Worm (Caenorhabditis elegans): Measurements from ENCODE around the gene T23B5.4.

T23B5.4 gene

ce11 chrIV:12724641-12725040 is 49.8 kb downstream of the T23B5.4 start, which contains the start of the genes T23F6.3 and rbd-1:
Gene T23F6.3 (minus strand): TSS chrIV:12724760.
Gene rbd-1 (plus strand): TSS chrIV:12724986.
- TF ChIP-seq nhr-76 (tag; optimal IDR thresholded peaks at IDR 0.05) (no peak), gei-8 (GFP tag; optimal IDR thresholded peaks at IDR 0.05) (no peak), unc-39 (tag; optimal IDR thresholded peaks at IDR 0.05) (no peak), saeg-2 (GFP tag; IDR thresholded peaks at IDR 0.05) (no peak), daf-19 (GFP tag; conservative IDR thresholded peaks at IDR 0.05) (no peak), zip-2 (tag; optimal IDR thresholded peaks at IDR 0.05) (no peak), hlh-30 (tag; optimal IDR thresholded peaks at IDR 0.05; ENCODE audit: insufficient read depth) (peak; percentile 78), vab-7 (GFP tag; IDR thresholded peaks at IDR 0.05) (peak; percentile 66), hif-1 (tag; optimal IDR thresholded peaks at IDR 0.05) (peak in 1 of 2 experiments; percentile 79), dmd-8 (GFP tag; IDR thresholded peaks at IDR 0.05) (no peak), mep-1 (tag; optimal IDR thresholded peaks at IDR 0.05) (peak; percentile 80), dmd-6 (GFP tag; IDR thresholded peaks at IDR 0.05) (peak; percentile 52; the same call in 1 of the 2 replicates), Y5F2A.4 (GFP tag; optimal IDR thresholded peaks at IDR 0.05) (no peak), T26A8.4 (GFP tag; IDR thresholded peaks at IDR 0.05) (peak; percentile 75), set-16 (GFP tag; IDR thresholded peaks at IDR 0.05) (no peak), mes-2 (tag; optimal IDR thresholded peaks at IDR 0.05; ENCODE audit: poor library complexity, severe bottlenecking) (peak; percentile 97), F10B5.3 (tag; optimal IDR thresholded peaks at IDR 0.05) (no peak), fkh-10 (GFP tag; optimal IDR thresholded peaks at IDR 0.05) (peak; percentile 52), lir-3 (tag; optimal IDR thresholded peaks at IDR 0.05) (no peak), ceh-32 (tag; optimal IDR thresholded peaks at IDR 0.05; ENCODE audit: poor library complexity) (no peak), Y75B8A.6 (GFP tag; IDR thresholded peaks at IDR 0.05) (no peak), F37D6.2 (tag; optimal IDR thresholded peaks at IDR 0.05) (no peak), lin-1 (GFP tag; IDR thresholded peaks at IDR 0.05) (peak; percentile 36; the same call in 1 of the 2 replicates), lim-7 (GFP tag; IDR thresholded peaks at IDR 0.05) (no peak), nhr-41 (GFP tag; IDR thresholded peaks at IDR 0.05) (no peak), cey-2 (tag; optimal IDR thresholded peaks at IDR 0.05; ENCODE audit: borderline replicate concordance, insufficient read depth) (no peak), ama-1 (optimal IDR thresholded peaks at IDR 0.05) (no peak), spr-3 (GFP tag; optimal IDR thresholded peaks at IDR 0.05) (peak; percentile 14), sdz-12 (GFP tag; optimal IDR thresholded peaks at IDR 0.05) (no peak), lin-29 (GFP tag; IDR thresholded peaks at IDR 0.05) (no peak), mdl-1 (tag; optimal IDR thresholded peaks at IDR 0.05) (peak in 1 of 2 experiments; percentile 22), unc-62 (GFP tag; optimal IDR thresholded peaks at IDR 0.05 in 1 of 2) (peak in 1 of 2 experiments; percentile 3), unc-62 (tag; optimal IDR thresholded peaks at IDR 0.05) (no peak), nhr-237 (tag; optimal IDR thresholded peaks at IDR 0.05) (no peak), tra-1 (GFP tag; IDR thresholded peaks at IDR 0.05) (peak; percentile 40; the same call in 1 of the 2 replicates), rbr-2 (tag; optimal IDR thresholded peaks at IDR 0.05) (peak; percentile 67), nhr-42 (GFP tag; IDR thresholded peaks at IDR 0.05) (peak; percentile 66; the same call in 1 of the 2 replicates), hmg-1.1 (GFP tag; IDR thresholded peaks at IDR 0.05) (peak; percentile 75), nhr-25 (tag; optimal IDR thresholded peaks at IDR 0.05; ENCODE audit: borderline replicate concordance, insufficient read depth) (no peak), dmd-9 (GFP tag; IDR thresholded peaks at IDR 0.05) (0 out of 2 replicates have a peak, but pooled peaks have one; percentile 27), ztf-7 (tag; optimal IDR thresholded peaks at IDR 0.05) (peak; percentile 74), nhr-28 (tag; optimal IDR thresholded peaks at IDR 0.05) (peak; percentile 77), dpl-1 (GFP tag; optimal IDR thresholded peaks at IDR 0.05) (peak; percentile 99), ceh-20 (GFP tag; IDR thresholded peaks at IDR 0.05) (peak; percentile 49; the same call in 1 of the 2 replicates), nhr-111 (GFP tag; optimal IDR thresholded peaks at IDR 0.05) (no peak), D1046.2 (GFP tag; IDR thresholded peaks at IDR 0.05) (no peak), daf-16 (GFP tag; optimal IDR thresholded peaks at IDR 0.05) (peak in 1 of 2 experiments; percentile 4), daf-16 (tag; optimal IDR thresholded peaks at IDR 0.05) (peak; percentile 35), zip-11 (GFP tag; IDR thresholded peaks at IDR 0.05) (no peak), lin-39 (tag; optimal IDR thresholded peaks at IDR 0.05) (no peak), F26F4.8 (GFP tag; conservative IDR thresholded peaks at IDR 0.05) (no peak)

Data from whole organism, L4 larva.